Worm (Caenorhabditis elegans) whole organism, early embryonic: ENCODE data around the gene sdz-23.

Experiments used
- aly-1 ChIP-seq: sonication (generic microtip); optimal IDR thresholded peaks from 2 replicates; lab custom pipeline; 2016; ENCODE audit warnings: missing genetic modification characterization, missing compliant biosample characterization
- hmbx-1 ChIP-seq: sonication (generic microtip); optimal IDR thresholded peaks from 2 replicates; lab custom pipeline; 2016; ENCODE audit warnings: mild to moderate bottlenecking, missing genetic modification characterization, missing compliant biosample characterization
- sea-1 ChIP-seq: fragments of 200-800 bp; sonication (Bioruptor generic); conservative IDR thresholded peaks from 2 replicates; pipeline ENCODE4 v1.3.6; 2022; ENCODE audit warnings: missing genetic modification characterization, missing compliant biosample characterization

- no peak for TF ChIP-seq hmbx-1
- TF ChIP-seq sea-1 = no peak
- no peak for TF ChIP-seq aly-1 (tag; lab: Kevin White, UChicago)
These were observed 37.3 kb upstream of the sdz-23 start, which contains the start of gene str-139 for ce11 chrV:8062074-8062473.
